Fruit fly (Drosophila melanogaster) whole organism, embryonic: ENCODE measurements around the gene CG7362.
A peak's percentile ranks its signal among the peaks of the same experiment; 100 is the strongest.

Experiments
- Aef1 ChIP-seq: fragments of 200-800 bp; sonication (Bioruptor generic); IDR thresholded peaks from 3 replicates; pipeline ENCODE4 v1.3.6; 2022; ENCODE audit warnings: missing biosample characterization, missing genetic modification characterization
- BtbVII ChIP-seq: fragments of 200-800 bp; sonication (Bioruptor generic); optimal IDR thresholded peaks from 3 replicates; lab custom pipeline; 2017; ENCODE audit warnings: missing biosample characterization, mild to moderate bottlenecking, missing genetic modification characterization
- CG10267 ChIP-seq: fragments of 200-800 bp; sonication (Bioruptor generic); optimal IDR thresholded peaks from 2 replicates; lab custom pipeline; 2018; ENCODE audit warnings: missing biosample characterization, mild to moderate bottlenecking, missing genetic modification characterization, moderate library complexity
- CG12769 ChIP-seq: fragments of 200-800 bp; sonication (Bioruptor generic); optimal IDR thresholded peaks from 2 replicates; lab custom pipeline; 2019; ENCODE audit warnings: missing biosample characterization, mild to moderate bottlenecking, missing genetic modification characterization, moderate library complexity
- CG15601 ChIP-seq: fragments of 200-800 bp; sonication (Bioruptor generic); optimal IDR thresholded peaks from 3 replicates; lab custom pipeline; 2019; ENCODE audit warnings: missing biosample characterization, mild to moderate bottlenecking, missing genetic modification characterization, moderate library complexity
- CG18476 ChIP-seq: fragments of 200-800 bp; sonication (Bioruptor generic); optimal IDR thresholded peaks from 2 replicates; lab custom pipeline; 2016; ENCODE audit warnings: missing biosample characterization, mild to moderate bottlenecking, missing genetic modification characterization
- CG18619 ChIP-seq: fragments of 200-800 bp; sonication (Bioruptor generic); optimal IDR thresholded peaks from 3 replicates; lab custom pipeline; 2017; ENCODE audit warnings: missing biosample characterization, mild to moderate bottlenecking, missing genetic modification characterization
- CG2875 ChIP-seq: fragments of 200-800 bp; sonication (Bioruptor generic); optimal IDR thresholded peaks from 2 replicates; lab custom pipeline; 2017; ENCODE audit warnings: missing biosample characterization, mild to moderate bottlenecking, missing genetic modification characterization, missing genetic modification reagents
- CG30020 ChIP-seq: fragments of 200-800 bp; optimal IDR thresholded peaks from 2 replicates; lab custom pipeline; 2019; ENCODE audit warnings: missing biosample characterization, mild to moderate bottlenecking, missing genetic modification characterization, moderate library complexity
- CG33213 ChIP-seq: fragments of 200-800 bp; sonication (Bioruptor generic); optimal IDR thresholded peaks from 3 replicates; lab custom pipeline; 2016; ENCODE audit warnings: missing biosample characterization, missing genetic modification characterization
- CG3407 ChIP-seq: fragments of 200-800 bp; sonication (Bioruptor generic); optimal IDR thresholded peaks from 2 replicates; lab custom pipeline; 2018; ENCODE audit warnings: missing biosample characterization, mild to moderate bottlenecking, missing genetic modification characterization
- CG34224 ChIP-seq: fragments of 200-800 bp; sonication (Bioruptor generic); IDR thresholded peaks from 3 replicates; pipeline ENCODE4 v1.3.6; 2022; ENCODE audit warnings: missing biosample characterization, missing genetic modification characterization; ENCODE audit not compliant: partially characterized antibody
- CG4617 ChIP-seq: fragments of 200-800 bp; sonication (Bioruptor generic); optimal IDR thresholded peaks from 3 replicates; lab custom pipeline; 2016; ENCODE audit warnings: missing biosample characterization, missing genetic modification characterization, borderline replicate concordance
- CG4854 ChIP-seq: fragments of 200-800 bp; sonication (Bioruptor generic); optimal IDR thresholded peaks from 2 replicates; lab custom pipeline; 2016; ENCODE audit warnings: missing biosample characterization, missing genetic modification characterization, inconsistent platforms
- CG7271 ChIP-seq: fragments of 200-800 bp; sonication (Bioruptor generic); optimal IDR thresholded peaks from 2 replicates; lab custom pipeline; 2018; ENCODE audit warnings: missing biosample characterization, mild to moderate bottlenecking, missing genetic modification characterization, moderate library complexity
- CG8478 ChIP-seq: fragments of >200 bp; optimal IDR thresholded peaks from 2 replicates; lab custom pipeline; 2018
- CG9609 ChIP-seq: fragments of 200-800 bp; sonication (Bioruptor generic); optimal IDR thresholded peaks from 3 replicates; lab custom pipeline; 2016; ENCODE audit warnings: missing biosample characterization, missing genetic modification characterization
- D19A ChIP-seq: fragments of 200-800 bp; optimal IDR thresholded peaks from 3 replicates; lab custom pipeline; 2019; ENCODE audit warnings: missing biosample characterization, mild to moderate bottlenecking, missing genetic modification characterization, moderate library complexity
- Dref ChIP-seq: fragments of 200-800 bp; sonication (Bioruptor generic); IDR thresholded peaks from 2 replicates; pipeline ENCODE4 v1.3.6; 2022; ENCODE audit warnings: missing biosample characterization, missing genetic modification characterization
- Gug ChIP-seq: fragments of 200-800 bp; sonication (Bioruptor generic); IDR thresholded peaks from 4 replicates; pipeline ENCODE4 v1.3.6; 2022; ENCODE audit warnings: missing biosample characterization, missing genetic modification characterization
- Jarid2 ChIP-seq: fragments of 200-800 bp; sonication (Bioruptor generic); optimal IDR thresholded peaks from 3 replicates; lab custom pipeline; 2017; ENCODE audit warnings: mild to moderate bottlenecking, missing biosample characterization, missing genetic modification reagents, missing genetic modification characterization
- Kr ChIP-seq: fragments of 200-800 bp; sonication (Bioruptor generic); optimal IDR thresholded peaks from 2 replicates; lab custom pipeline; 2017; ENCODE audit warnings: missing biosample characterization, mild to moderate bottlenecking, missing genetic modification characterization
- MBD-R2 ChIP-seq: fragments of 200-800 bp; sonication (Bioruptor generic); IDR thresholded peaks from 2 replicates; pipeline ENCODE4 v1.3.6; 2022; ENCODE audit warnings: missing biosample characterization, missing genetic modification characterization
- Max ChIP-seq: fragments of 200-800 bp; sonication (Bioruptor generic); optimal IDR thresholded peaks from 2 replicates; lab custom pipeline; 2016; ENCODE audit warnings: missing biosample characterization, mild to moderate bottlenecking, missing genetic modification characterization
- Oli ChIP-seq: fragments of 200-800 bp; sonication (Bioruptor generic); optimal IDR thresholded peaks from 2 replicates; lab custom pipeline; 2018; ENCODE audit warnings: missing biosample characterization, mild to moderate bottlenecking, missing genetic modification characterization, moderate library complexity
- Pdp1 ChIP-seq, 2 experiments: fragments of 200-800 bp; sonication (Bioruptor generic); optimal IDR thresholded peaks; 3 replicates each; lab custom pipeline; 2016; ENCODE audit warnings: missing biosample characterization in 2 of 2, missing genetic modification characterization in 2 of 2, mild to moderate bottlenecking in 1 of 2, moderate library complexity in 1 of 2
- Sox100B ChIP-seq: fragments of 200-800 bp; sonication (Bioruptor generic); optimal IDR thresholded peaks from 3 replicates; lab custom pipeline; 2018; ENCODE audit warnings: missing biosample characterization, mild to moderate bottlenecking, missing genetic modification characterization
- Sox102F ChIP-seq: fragments of 200-800 bp; sonication (Bioruptor generic); optimal IDR thresholded peaks from 2 replicates; lab custom pipeline; 2018; ENCODE audit warnings: missing biosample characterization, mild to moderate bottlenecking, missing genetic modification characterization, moderate library complexity
- Vsx1 ChIP-seq: fragments of 200-800 bp; sonication (Bioruptor generic); optimal IDR thresholded peaks from 2 replicates; lab custom pipeline; 2017; ENCODE audit warnings: missing biosample characterization, mild to moderate bottlenecking, missing genetic modification characterization, missing genetic modification reagents
- YL-1 ChIP-seq: fragments of 200-800 bp; sonication (Bioruptor generic); optimal IDR thresholded peaks from 3 replicates; lab custom pipeline; 2017; ENCODE audit warnings: missing biosample characterization, mild to moderate bottlenecking, missing genetic modification characterization
- ac ChIP-seq: fragments of 200-800 bp; sonication (Bioruptor generic); optimal IDR thresholded peaks from 3 replicates; lab custom pipeline; 2017; ENCODE audit warnings: missing biosample characterization, mild to moderate bottlenecking, missing genetic modification characterization
- al ChIP-seq: fragments of 200-800 bp; sonication (Bioruptor generic); IDR thresholded peaks from 2 replicates; pipeline ENCODE4 v1.3.6; 2022; ENCODE audit warnings: missing biosample characterization, missing genetic modification characterization
- aop ChIP-seq: fragments of 200-800 bp; sonication (Bioruptor generic); IDR thresholded peaks from 2 replicates; pipeline ENCODE4 v1.3.6; 2022; ENCODE audit warnings: missing biosample characterization, missing genetic modification characterization
- ap ChIP-seq: fragments of 200-800 bp; sonication (Bioruptor generic); IDR thresholded peaks from 2 replicates; pipeline ENCODE4 v1.3.6; 2022; ENCODE audit warnings: missing biosample characterization, missing genetic modification characterization
- cg ChIP-seq: fragments of 200-800 bp; sonication (Bioruptor generic); optimal IDR thresholded peaks from 3 replicates; lab custom pipeline; 2019; ENCODE audit warnings: missing biosample characterization, mild to moderate bottlenecking, missing genetic modification characterization, moderate library complexity
- disco-r ChIP-seq: fragments of 200-800 bp; sonication (Bioruptor generic); optimal IDR thresholded peaks from 2 replicates; lab custom pipeline; 2016; ENCODE audit warnings: missing biosample characterization, missing genetic modification characterization
- ems ChIP-seq: fragments of 200-800 bp; sonication (Bioruptor generic); optimal IDR thresholded peaks from 3 replicates; lab custom pipeline; 2016; ENCODE audit warnings: missing biosample characterization, missing genetic modification characterization
- esg ChIP-seq: fragments of 200-800 bp; sonication (Bioruptor generic); conservative IDR thresholded peaks from 2 replicates; pipeline ENCODE4 v1.3.6; 2022; ENCODE audit warnings: missing biosample characterization, missing genetic modification characterization
- fd3F ChIP-seq: fragments of 200-800 bp; sonication (Bioruptor generic); optimal IDR thresholded peaks from 2 replicates; lab custom pipeline; 2018; ENCODE audit warnings: missing biosample characterization, mild to moderate bottlenecking, missing genetic modification characterization, moderate library complexity
- fru ChIP-seq: fragments of >200 bp; optimal IDR thresholded peaks from 2 replicates; lab custom pipeline; 2017
- gce ChIP-seq: fragments of 200-800 bp; sonication (Bioruptor generic); IDR thresholded peaks from 3 replicates; pipeline ENCODE4 v1.3.6; 2022; ENCODE audit warnings: missing biosample characterization, missing genetic modification characterization
- gcm ChIP-seq: fragments of 200-800 bp; sonication (Bioruptor generic); optimal IDR thresholded peaks from 2 replicates; lab custom pipeline; 2019; ENCODE audit warnings: missing biosample characterization, mild to moderate bottlenecking, missing genetic modification characterization, moderate library complexity
- hbn ChIP-seq: fragments of 200-800 bp; sonication (Bioruptor generic); IDR thresholded peaks from 2 replicates; pipeline ENCODE4 v1.3.6; 2022; ENCODE audit warnings: missing biosample characterization, missing genetic modification characterization; ENCODE audit not compliant: partially characterized antibody
- hth ChIP-seq: fragments of >200 bp; optimal IDR thresholded peaks from 2 replicates; lab custom pipeline; 2017; ENCODE audit warnings: inconsistent platforms
- kni ChIP-seq: fragments of 200-800 bp; sonication (Bioruptor generic); optimal IDR thresholded peaks from 3 replicates; lab custom pipeline; 2017; ENCODE audit warnings: mild to moderate bottlenecking, missing biosample characterization, missing genetic modification reagents, missing genetic modification characterization
- slou ChIP-seq: fragments of 200-800 bp; sonication (Bioruptor generic); optimal IDR thresholded peaks from 3 replicates; lab custom pipeline; 2016; ENCODE audit warnings: missing biosample characterization, missing genetic modification characterization
- sug ChIP-seq: fragments of 200-800 bp; optimal IDR thresholded peaks from 2 replicates; lab custom pipeline; 2019; ENCODE audit warnings: missing biosample characterization, mild to moderate bottlenecking, missing genetic modification characterization, moderate library complexity
- trh ChIP-seq: fragments of 200-800 bp; sonication (Bioruptor generic); optimal IDR thresholded peaks from 2 replicates; lab custom pipeline; 2016; ENCODE audit warnings: missing biosample characterization, missing genetic modification characterization
- vvl ChIP-seq: fragments of 200-800 bp; sonication (Bioruptor generic); IDR thresholded peaks from 2 replicates; pipeline ENCODE4 v1.3.6; 2022; ENCODE audit warnings: missing biosample characterization, missing genetic modification characterization

Gene CG7362

dm6 chr3R:14749077-14749798 is 5.0 kb downstream of the CG7362 start (continued):
- TF ChIP-seq al (GFP tag; lab: Robert Waterston, UW) (no peak), D19A (tag; lab: Kevin White, UChicago) (peak; percentile 81), MBD-R2 (no peak; the same call in 1 of the 2 replicates), slou (GFP tag; lab: Kevin White, UChicago) (no peak), CG12769 (tag; lab: Kevin White, UChicago) (peak; percentile 89), BtbVII (GFP tag; lab: Kevin White, UChicago) (peak; percentile 79), gce (GFP tag; lab: Robert Waterston, UW) (peak; percentile 52; the same call in 1 of the 3 replicates), Kr (no peak), CG4854 (GFP tag; lab: Kevin White, UChicago) (peak; percentile 63), CG2875 (GFP tag; lab: Kevin White, UChicago) (peak; percentile 78), fru (lab: Kevin White, UChicago) (no peak), CG30020 (tag; lab: Kevin White, UChicago) (peak; percentile 3), kni (peak; percentile 87), Aef1 (no peak), Sox102F (GFP tag; lab: Kevin White, UChicago) (peak; percentile 48), disco-r (peak; percentile 9), hbn (no peak; the same call in 1 of the 2 replicates), ems (GFP tag; lab: Kevin White, UChicago) (no peak), esg (GFP tag; lab: Robert Waterston, UW) (no peak), fd3F (peak; percentile 72), Pdp1 (GFP tag; optimal IDR thresholded peaks at IDR 0.05; lab: Kevin White, UChicago) (peak; percentile 11 to 85), Dref (no peak), Jarid2 (peak; percentile 100), Gug (GFP tag; lab: Robert Waterston, UW) (no peak), vvl (GFP tag; lab: Robert Waterston, UW) (peak; percentile 66; the same call in 1 of the 2 replicates), Vsx1 (GFP tag; lab: Kevin White, UChicago) (peak; percentile 85), Oli (tag; lab: Kevin White, UChicago) (peak; percentile 26), CG10267 (tag; lab: Kevin White, UChicago) (peak; percentile 59), CG33213 (GFP tag; lab: Kevin White, UChicago) (peak; percentile 60), CG7271 (tag; lab: Kevin White, UChicago) (peak; percentile 12), ac (GFP tag; lab: Kevin White, UChicago) (peak; percentile 86), CG34224 (GFP tag; lab: Robert Waterston, UW) (peak; percentile 51; the same call in 1 of the 3 replicates), CG9609 (GFP tag; lab: Kevin White, UChicago) (peak; percentile 23), CG4617 (GFP tag; lab: Kevin White, UChicago) (no peak), Sox100B (GFP tag; lab: Kevin White, UChicago) (peak; percentile 72), CG18476 (GFP tag; lab: Kevin White, UChicago) (peak; percentile 41), CG18619 (GFP tag; lab: Kevin White, UChicago) (peak; percentile 71), hth (lab: Kevin White, UChicago) (no peak), YL-1 (GFP tag; lab: Kevin White, UChicago) (peak; percentile 61), Max (peak; percentile 71), CG8478 (lab: Kevin White, UChicago) (no peak), aop (GFP tag; lab: Robert Waterston, UW) (peak; percentile 61; the same call in 1 of the 2 replicates), gcm (GFP tag; lab: Kevin White, UChicago) (peak; percentile 81), CG3407 (GFP tag; lab: Kevin White, UChicago) (peak; percentile 71), sug (tag; lab: Kevin White, UChicago) (peak; percentile 68), ap (GFP tag; lab: Robert Waterston, UW) (no peak), cg (GFP tag; lab: Kevin White, UChicago) (peak; percentile 48), trh (GFP tag; lab: Kevin White, UChicago) (no peak), CG15601 (tag; lab: Kevin White, UChicago) (peak; percentile 83)
